Worm (Caenorhabditis elegans): ENCODE data around the gene F10D7.5.

ce11 chrX:17392182-17392581, 767 bp upstream of the F10D7.5 start:
- TF ChIP-seq zag-1 (tag; optimal IDR thresholded peaks at IDR 0.05) (peak; percentile 42), nhr-77 (tag; optimal IDR thresholded peaks at IDR 0.05) (no peak), nhr-10 (tag; optimal IDR thresholded peaks at IDR 0.05) (no peak), aly-2 (tag; optimal IDR thresholded peaks at IDR 0.05) (no peak), ztf-11 (tag; optimal IDR thresholded peaks at IDR 0.05) (no peak), nhr-6 (tag; optimal IDR thresholded peaks at IDR 0.05) (peak; percentile 25), nhr-12 (tag; optimal IDR thresholded peaks at IDR 0.05) (no peak), unc-55 (GFP tag; optimal IDR thresholded peaks at IDR 0.05) (peak; percentile 86), nhr-21 (tag; optimal IDR thresholded peaks at IDR 0.05) (peak; percentile 32), nhr-23 (tag; optimal IDR thresholded peaks at IDR 0.05) (no peak), unc-39 (tag; optimal IDR thresholded peaks at IDR 0.05) (no peak), unc-62 (GFP tag; optimal IDR thresholded peaks at IDR 0.05) (no peak), lin-13 (GFP tag; optimal IDR thresholded peaks at IDR 0.05) (peak; percentile 68), nhr-237 (tag; optimal IDR thresholded peaks at IDR 0.05) (no peak)

Measured in whole organism, L2 larva.